Worm (Caenorhabditis elegans): Measurements from ENCODE around the gene pudl-2.
"Not testable (repeated sequence)": the region's sequence is repeated elsewhere in the genome, so short reads cannot be mapped to it uniquely, and the experiment has no call there.

The pudl-2 gene

DNA sequence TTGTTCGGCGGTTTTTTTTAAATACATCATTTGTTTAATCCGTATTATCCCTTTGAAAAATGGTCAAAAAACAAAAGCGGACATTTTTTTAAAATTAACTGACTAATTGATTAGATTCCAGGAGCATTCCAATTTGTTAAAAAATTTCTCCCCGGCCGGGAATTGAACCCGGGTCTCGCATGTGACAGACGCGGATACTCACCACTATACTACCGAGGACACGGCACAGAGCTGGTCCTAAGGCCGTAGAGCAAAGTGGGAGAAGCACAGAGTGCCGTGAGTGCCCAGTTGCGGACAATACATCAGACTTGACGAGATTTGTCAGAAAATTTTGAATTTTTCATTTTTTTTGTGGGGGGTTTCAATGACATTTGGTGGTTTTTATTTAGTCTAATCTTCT, 33.6 kb upstream of the pudl-2 start (continued):
- TF ChIP-seq ztf-26 (tag; optimal IDR thresholded peaks at IDR 0.05) (no peak), lin-40 (tag; optimal IDR thresholded peaks at IDR 0.05) (no peak), snpc-3.4 (tag; optimal IDR thresholded peaks at IDR 0.05) (peak; percentile 80), athp-1 (tag; optimal IDR thresholded peaks at IDR 0.05) (peak; percentile 11), Y53G8AR.9 (GFP tag; conservative IDR thresholded peaks at IDR 0.05) (0 out of 2 replicates have a peak, but pooled peaks have one; percentile 19), lag-1 (GFP tag; IDR thresholded peaks at IDR 0.05) (no peak), C17E4.6 (GFP tag; IDR thresholded peaks at IDR 0.05) (no peak)

DNA sequence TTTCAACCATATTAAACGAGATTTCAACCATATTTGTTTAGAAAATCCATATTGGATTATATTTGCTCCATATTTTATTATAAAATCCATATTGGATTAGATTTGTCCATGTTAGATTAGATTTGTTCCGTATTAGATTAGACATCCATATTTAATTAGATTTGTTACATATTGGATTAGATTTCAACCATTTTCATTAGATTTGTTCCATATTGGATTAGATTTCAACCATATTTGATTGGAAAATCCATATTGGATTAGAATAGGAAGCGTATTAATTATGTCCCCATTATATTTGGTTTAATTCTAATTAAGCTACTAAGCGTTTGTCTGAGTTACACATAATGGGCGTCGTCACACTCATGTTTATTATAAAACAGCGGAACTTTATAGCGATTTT, 33.1 kb upstream of the pudl-2 start, which contains the start of gene Y54G2A.44:
Y54G2A.44 (plus strand) TSS at position 301 of the 400 bp plus-strand sequence.
- TF ChIP-seq zfh-2 (GFP tag; conservative IDR thresholded peaks at IDR 0.05); K11D2.4 (GFP tag; IDR thresholded peaks at IDR 0.05); ceh-100 (GFP tag; IDR thresholded peaks at IDR 0.05): not testable (repeated sequence)

DNA sequence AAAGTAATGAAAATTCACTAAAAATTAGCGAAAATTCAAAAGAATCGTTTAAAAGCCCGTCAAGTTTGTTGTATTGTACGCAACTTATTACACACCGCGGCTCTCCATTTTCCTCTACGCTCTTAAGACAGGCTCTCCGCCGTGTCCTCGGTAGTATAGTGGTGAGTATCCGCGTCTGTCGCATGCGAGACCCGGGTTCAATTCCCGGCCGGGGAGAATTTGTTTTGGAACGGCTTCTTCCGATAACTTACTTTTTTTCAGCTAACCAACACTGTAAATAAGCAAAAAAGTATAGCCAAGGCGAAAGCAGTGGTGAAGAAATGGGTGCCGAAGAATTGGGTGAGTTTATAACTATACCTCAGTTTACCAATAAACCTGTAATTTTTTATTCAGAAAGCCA, 32.4 kb upstream of the pudl-2 start:
- no peak for TF ChIP-seq nhr-179 (tag; optimal IDR thresholded peaks at IDR 0.05)
- peak; percentile 1 for TF ChIP-seq nhr-80 (tag; optimal IDR thresholded peaks at IDR 0.05)
- peak; percentile 86 for TF ChIP-seq lin-26 (GFP tag; IDR thresholded peaks at IDR 0.05)
- peak; percentile 22 for TF ChIP-seq chd-7 (tag; optimal IDR thresholded peaks at IDR 0.05)
- TF ChIP-seq F49E8.2 (tag; optimal IDR thresholded peaks at IDR 0.05; ENCODE audit: insufficient read depth), result peak; percentile 24
- peak; percentile 63 for TF ChIP-seq nhr-90 (tag; optimal IDR thresholded peaks at IDR 0.05)
- peak in 1 of 3 experiments; percentile 32 for TF ChIP-seq lin-35 (GFP tag; optimal IDR thresholded peaks at IDR 0.05)
- peak; percentile 37 for TF ChIP-seq athp-1 (tag; optimal IDR thresholded peaks at IDR 0.05)
- no peak for TF ChIP-seq ekl-4 (GFP tag; IDR thresholded peaks at IDR 0.05)
- TF ChIP-seq D2030.7 (GFP tag; IDR thresholded peaks at IDR 0.05), result peak; percentile 52; the same call in 1 of the 2 replicates
- no peak for TF ChIP-seq ztf-22 (GFP tag; optimal IDR thresholded peaks at IDR 0.05)
- no peak for TF ChIP-seq F57A8.1 (GFP tag; optimal IDR thresholded peaks at IDR 0.05)
- TF ChIP-seq hmg-1.2 (GFP tag; IDR thresholded peaks at IDR 0.05), result peak; percentile 72
- TF ChIP-seq lin-54 (GFP tag; optimal IDR thresholded peaks at IDR 0.05), result peak; percentile 53
- TF ChIP-seq B0261.1 (tag; optimal IDR thresholded peaks at IDR 0.05), result peak; percentile 85
- TF ChIP-seq cebp-1 (GFP tag; IDR thresholded peaks at IDR 0.05), result no peak
- peak; percentile 16 for TF ChIP-seq cebp-1 (tag; optimal IDR thresholded peaks at IDR 0.05)
- TF ChIP-seq T07F8.4 (tag; optimal IDR thresholded peaks at IDR 0.05), result peak; percentile 40
- peak; percentile 21 for TF ChIP-seq attf-5 (GFP tag; optimal IDR thresholded peaks at IDR 0.05)
- peak; percentile 66 for TF ChIP-seq die-1 (tag; optimal IDR thresholded peaks at IDR 0.05)
- no peak for TF ChIP-seq sea-2 (GFP tag; IDR thresholded peaks at IDR 0.05)
- TF ChIP-seq ztf-6 (GFP tag; IDR thresholded peaks at IDR 0.05), result 0 out of 2 replicates have a peak, but pooled peaks have one; percentile 31
- TF ChIP-seq egl-44 (GFP tag; IDR thresholded peaks at IDR 0.05), result 0 out of 2 replicates have a peak, but pooled peaks have one; percentile 32
- TF ChIP-seq zim-3 (tag; optimal IDR thresholded peaks at IDR 0.05), result peak; percentile 70
- peak; percentile 62 for TF ChIP-seq F52B5.7 (tag; optimal IDR thresholded peaks at IDR 0.05)
- TF ChIP-seq C17E4.6 (GFP tag; IDR thresholded peaks at IDR 0.05), result no peak
- TF ChIP-seq ztf-18 (tag; optimal IDR thresholded peaks at IDR 0.05), result peak; percentile 61
- no peak for TF ChIP-seq fkh-3 (tag; optimal IDR thresholded peaks at IDR 0.05)
- 0 out of 2 replicates have a peak, but pooled peaks have one; percentile 41 for TF ChIP-seq mcd-1 (GFP tag; IDR thresholded peaks at IDR 0.05)
- no peak for TF ChIP-seq atf-7 (tag; optimal IDR thresholded peaks at IDR 0.05)
- peak; percentile 59; the same call in 1 of the 2 replicates for TF ChIP-seq dox-1 (GFP tag; IDR thresholded peaks at IDR 0.05)
- TF ChIP-seq dpff-1 (tag; optimal IDR thresholded peaks at IDR 0.05), result no peak
- TF ChIP-seq lir-1 (GFP tag; conservative IDR thresholded peaks at IDR 0.05), result peak; percentile 29; the same call in 1 of the 2 replicates
- peak; percentile 87 for TF ChIP-seq ztf-25 (GFP tag; IDR thresholded peaks at IDR 0.05)
- TF ChIP-seq madf-10 (tag; optimal IDR thresholded peaks at IDR 0.05), result peak; percentile 33
- TF ChIP-seq snpc-4 (GFP tag; optimal IDR thresholded peaks at IDR 0.05), result peak; percentile 41
- peak in 1 of 4 experiments; percentile 39 for TF ChIP-seq snpc-4 (tag; optimal IDR thresholded peaks at IDR 0.05)

Measured in whole organism, young adult.